Worm (Caenorhabditis elegans) whole organism, late embryonic: ENCODE measurements around the gene F41C6.7.

Experiments
- F13H6.1 ChIP-seq: sonication (generic microtip); optimal IDR thresholded peaks from 2 replicates; lab custom pipeline; 2016; ENCODE audit warnings: missing genetic modification characterization, missing compliant biosample characterization
- ahr-1 ChIP-seq: sonication (generic microtip); optimal IDR thresholded peaks from 2 replicates; lab custom pipeline; 2016; ENCODE audit warnings: missing genetic modification characterization, missing compliant biosample characterization
- ama-1 ChIP-seq: fragments of 150-350 bp; optimal IDR thresholded peaks from 2 replicates; lab custom pipeline; 2014
- ceh-14 ChIP-seq: sonication (generic microtip); optimal IDR thresholded peaks from 2 replicates; lab custom pipeline; 2016; ENCODE audit warnings: missing genotype, missing genetic modification characterization, missing compliant biosample characterization
- ceh-18 ChIP-seq: sonication (generic microtip); optimal IDR thresholded peaks from 2 replicates; lab custom pipeline; 2016; ENCODE audit warnings: missing genetic modification characterization, missing compliant biosample characterization
- ceh-2 ChIP-seq: sonication (generic microtip); optimal IDR thresholded peaks from 2 replicates; lab custom pipeline; 2016; ENCODE audit warnings: missing genotype, missing genetic modification characterization, missing compliant biosample characterization
- ceh-34 ChIP-seq: sonication (generic microtip); optimal IDR thresholded peaks from 2 replicates; lab custom pipeline; 2016; ENCODE audit warnings: mild to moderate bottlenecking, missing genetic modification characterization, missing compliant biosample characterization
- ceh-45 ChIP-seq: fragments of 200-800 bp; sonication (Bioruptor generic); IDR thresholded peaks from 2 replicates; pipeline ENCODE4 v1.3.6; 2022; ENCODE audit warnings: missing genetic modification reagents, missing genetic modification characterization, missing compliant biosample characterization
- ceh-48 ChIP-seq: sonication (generic microtip); optimal IDR thresholded peaks from 2 replicates; lab custom pipeline; 2016; ENCODE audit warnings: missing genetic modification characterization, inconsistent platforms, missing compliant biosample characterization
- ceh-9 ChIP-seq: sonication (generic microtip); optimal IDR thresholded peaks from 2 replicates; lab custom pipeline; 2016; ENCODE audit warnings: mild to moderate bottlenecking, missing genetic modification characterization, inconsistent platforms, missing compliant biosample characterization
- che-1 ChIP-seq: sonication (generic microtip); optimal IDR thresholded peaks from 2 replicates; lab custom pipeline; 2016; ENCODE audit warnings: mild to moderate bottlenecking, missing genetic modification characterization, missing compliant biosample characterization
- elt-2 ChIP-seq: sonication (generic microtip); optimal IDR thresholded peaks from 2 replicates; lab custom pipeline; 2016; ENCODE audit warnings: missing genetic modification reagents, missing genetic modification characterization, missing compliant biosample characterization
- elt-4 ChIP-seq: sonication (generic microtip); optimal IDR thresholded peaks from 2 replicates; lab custom pipeline; 2016; ENCODE audit warnings: missing genetic modification characterization, missing compliant biosample characterization
- ets-4 ChIP-seq: sonication (generic microtip); optimal IDR thresholded peaks from 2 replicates; lab custom pipeline; 2016; ENCODE audit warnings: missing genetic modification characterization, missing compliant biosample characterization
- eyg-1 ChIP-seq: sonication (generic microtip); optimal IDR thresholded peaks from 2 replicates; lab custom pipeline; 2016; ENCODE audit warnings: missing genotype, missing genetic modification characterization, missing compliant biosample characterization
- fax-1 ChIP-seq: sonication (generic microtip); optimal IDR thresholded peaks from 2 replicates; lab custom pipeline; 2016; ENCODE audit warnings: missing genotype, missing genetic modification characterization, missing compliant biosample characterization
- fkh-10 ChIP-seq: fragments of 150-350 bp; optimal IDR thresholded peaks from 2 replicates; lab custom pipeline; 2014; ENCODE audit warnings: missing biosample characterization, missing genetic modification reagents, missing genetic modification characterization
- hlh-13 ChIP-seq: fragments of 200-800 bp; sonication (Bioruptor generic); optimal IDR thresholded peaks from 2 replicates; lab custom pipeline; 2018; ENCODE audit warnings: mild to moderate bottlenecking, missing genetic modification characterization, missing compliant biosample characterization
- hlh-6 ChIP-seq: sonication (generic microtip); optimal IDR thresholded peaks from 2 replicates; lab custom pipeline; 2016; ENCODE audit warnings: missing genotype, missing genetic modification characterization, missing compliant biosample characterization
- lim-6 ChIP-seq: sonication (generic microtip); optimal IDR thresholded peaks from 2 replicates; lab custom pipeline; 2016; ENCODE audit warnings: missing genetic modification characterization, missing compliant biosample characterization
- nfya-1 ChIP-seq: sonication (generic microtip); optimal IDR thresholded peaks from 2 replicates; lab custom pipeline; 2017; ENCODE audit warnings: missing genetic modification characterization, mild to moderate bottlenecking, missing compliant biosample characterization, antibody characterized with exemption, moderate library complexity
- nhr-11 ChIP-seq: fragments of 150-350 bp; optimal IDR thresholded peaks from 2 replicates; lab custom pipeline; 2014; ENCODE audit warnings: missing biosample characterization, missing genetic modification characterization
- npax-4 ChIP-seq: sonication (generic microtip); optimal IDR thresholded peaks from 2 replicates; lab custom pipeline; 2016; ENCODE audit warnings: missing genetic modification characterization, missing compliant biosample characterization
- pqm-1 ChIP-seq: sonication (generic microtip); optimal IDR thresholded peaks from 2 replicates; lab custom pipeline; 2016; ENCODE audit warnings: missing genetic modification characterization, missing compliant biosample characterization
- pros-1 ChIP-seq: fragments of 150-350 bp; optimal IDR thresholded peaks from 2 replicates; lab custom pipeline; 2014; ENCODE audit warnings: missing biosample characterization, missing genetic modification reagents, missing genetic modification characterization
- rnt-1 ChIP-seq: sonication (generic microtip); optimal IDR thresholded peaks from 2 replicates; lab custom pipeline; 2016; ENCODE audit warnings: missing genetic modification characterization, missing compliant biosample characterization
- sdc-2 ChIP-seq: sonication (generic microtip); optimal IDR thresholded peaks from 2 replicates; lab custom pipeline; 2016; ENCODE audit warnings: missing genotype, missing genetic modification characterization, missing compliant biosample characterization
- sox-2 ChIP-seq: fragments of 200-800 bp; sonication (Bioruptor generic); IDR thresholded peaks from 2 replicates; pipeline ENCODE4 v1.3.6; 2022; ENCODE audit warnings: missing genetic modification reagents, missing genetic modification characterization, missing compliant biosample characterization
- tbx-2 ChIP-seq: sonication (generic microtip); optimal IDR thresholded peaks from 2 replicates; lab custom pipeline; 2016; ENCODE audit warnings: missing genetic modification characterization, missing compliant biosample characterization
- unc-3 ChIP-seq, 2 experiments: fragments of 200-800 bp in 1 of 2; sonication (Bioruptor generic) in 1 of 2; sonication (generic microtip) in 1 of 2; conservative IDR thresholded peaks in 1 of 2; optimal IDR thresholded peaks in 1 of 2; 2 replicates each; pipeline versions ENCODE4 v1.3.6 to Lab custom; 2016 to 2022; ENCODE audit warnings: missing compliant biosample characterization in 2 of 2, missing genetic modification characterization in 2 of 2, missing genetic modification reagents in 1 of 2
- unc-42 ChIP-seq: sonication (generic microtip); optimal IDR thresholded peaks from 2 replicates; lab custom pipeline; 2016; ENCODE audit warnings: missing genotype, missing genetic modification characterization, missing compliant biosample characterization
- ztf-16 ChIP-seq: sonication (generic microtip); optimal IDR thresholded peaks from 2 replicates; lab custom pipeline; 2017; ENCODE audit warnings: missing genetic modification characterization, missing compliant biosample characterization

The F41C6.7 gene

ce11 chrX:6920132-6920531 is 35.1 kb upstream of the F41C6.7 start:
- peak; percentile 77 for TF ChIP-seq elt-2 (tag; lab: Kevin White, UChicago)
- TF ChIP-seq hlh-13, result no peak

ce11 chrX:6916150-6916549 is 31.1 kb upstream of the F41C6.7 start:
- TF ChIP-seq unc-42 (tag; lab: Kevin White, UChicago), result peak; percentile 4
- TF ChIP-seq fkh-10, result no peak

ce11 chrX:6915279-6915678 is 30.2 kb upstream of the F41C6.7 start:
- no peak for TF ChIP-seq ceh-14 (tag; lab: Kevin White, UChicago)
- no peak for TF ChIP-seq ceh-45
- no peak for TF ChIP-seq ahr-1 (tag; lab: Kevin White, UChicago)
- TF ChIP-seq ceh-2, result no peak
- TF ChIP-seq pqm-1, result no peak
- no peak for TF ChIP-seq rnt-1
- TF ChIP-seq elt-2 (tag; lab: Kevin White, UChicago), result no peak
- no peak for TF ChIP-seq sox-2
- TF ChIP-seq ceh-48 (tag; lab: Kevin White, UChicago), result no peak
- TF ChIP-seq F13H6.1 (tag; lab: Kevin White, UChicago), result no peak
- no peak for TF ChIP-seq pros-1 (tag; lab: Kevin White, UChicago)
- no peak for TF ChIP-seq ztf-16 (tag; lab: Kevin White, UChicago)
- no peak for TF ChIP-seq nhr-11 (tag; lab: Kevin White, UChicago)
- TF ChIP-seq lim-6 (tag; lab: Kevin White, UChicago), result no peak
- TF ChIP-seq ceh-9 (tag; lab: Kevin White, UChicago), result no peak
- no peak for TF ChIP-seq hlh-6

- no peak for TF ChIP-seq ceh-34 (tag; lab: Kevin White, UChicago)
- no peak for TF ChIP-seq ceh-18
- no peak for TF ChIP-seq fax-1
- TF ChIP-seq ama-1 (lab: Kevin White, UChicago), result no peak
- no peak for TF ChIP-seq unc-42 (tag; lab: Kevin White, UChicago)
- TF ChIP-seq ztf-16 (tag; lab: Kevin White, UChicago), result no peak
- no peak for TF ChIP-seq nfya-1
- TF ChIP-seq sdc-2 (tag; lab: Kevin White, UChicago), result no peak
- no peak for TF ChIP-seq che-1 (tag; lab: Kevin White, UChicago)
- TF ChIP-seq sox-2, result no peak
Observed at ce11 chrX:6913989-6914388, 28.9 kb upstream of the F41C6.7 start, which contains the start of gene nhx-4. Gene nhx-4 (plus strand): TSS chrX:6914289.

ce11 chrX:6905581-6905980 is 20.5 kb upstream of the F41C6.7 start:
- TF ChIP-seq ets-4 (tag; lab: Kevin White, UChicago), result no peak
- TF ChIP-seq tbx-2 (tag; lab: Kevin White, UChicago), result no peak
- no peak for TF ChIP-seq sox-2
- TF ChIP-seq eyg-1 (tag; lab: Kevin White, UChicago), result no peak
- no peak for TF ChIP-seq unc-3 (GFP tag; conservative IDR thresholded peaks at IDR 0.05; lab: Robert Waterston, UW)
- TF ChIP-seq unc-3 (tag; optimal IDR thresholded peaks at IDR 0.05; lab: Kevin White, UChicago), result no peak
- no peak for TF ChIP-seq npax-4 (tag; lab: Kevin White, UChicago)
- TF ChIP-seq elt-2 (tag; lab: Kevin White, UChicago), result peak; percentile 76

ce11 chrX:6904064-6904771 is 19.1 kb upstream of the F41C6.7 start, which contains the start of gene sid-5:
Gene sid-5 (plus strand): TSS chrX:6904721.
- TF ChIP-seq elt-4 (tag; lab: Kevin White, UChicago) (no peak), hlh-13 (no peak)
